Fruit fly (Drosophila melanogaster): Measurements from ENCODE around the gene fng.

The fng gene

DNA sequence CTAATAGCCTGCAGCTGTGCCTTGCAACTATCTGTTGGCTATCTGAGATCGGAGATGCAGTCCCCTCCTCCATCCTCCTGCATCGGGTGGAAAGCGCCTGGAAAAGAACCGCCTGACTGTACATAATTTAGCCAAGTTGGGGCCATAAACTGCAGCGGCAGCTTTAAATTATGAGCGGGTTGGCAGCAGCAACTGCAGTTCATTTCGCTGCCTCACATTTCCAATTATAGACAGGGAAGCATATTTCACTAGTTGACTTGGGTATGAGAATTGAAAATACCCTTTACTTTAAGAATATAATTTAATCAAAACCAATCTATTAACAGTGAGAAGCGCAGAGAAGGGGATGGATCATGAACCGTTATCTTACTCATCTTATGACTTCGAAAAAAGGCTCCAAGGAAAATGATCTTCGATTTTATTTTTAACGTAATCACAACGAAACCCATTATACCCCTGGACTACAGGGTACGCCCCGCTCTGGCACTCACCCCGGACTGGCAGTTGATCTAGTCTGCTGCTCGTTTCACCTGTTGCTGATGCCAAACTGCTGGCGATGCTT, 26.2 kb downstream of the fng start (continued):
- TF ChIP-seq CG10979 (tag; optimal IDR thresholded peaks at IDR 0.05) (peak; percentile 73), chinmo (GFP tag; IDR thresholded peaks at IDR 0.05; ENCODE audit: partially characterized antibody) (no peak), bigmax (GFP tag; optimal IDR thresholded peaks at IDR 0.05) (no peak), disco-r (GFP tag; optimal IDR thresholded peaks at IDR 0.05) (no peak), Sin3A (optimal IDR thresholded peaks at IDR 0.05) (no peak), Dip3 (GFP tag; optimal IDR thresholded peaks at IDR 0.05) (no peak), ac (GFP tag; optimal IDR thresholded peaks at IDR 0.05) (peak; percentile 57), CG14710 (tag; optimal IDR thresholded peaks at IDR 0.05) (peak; percentile 61), CG11398 (GFP tag; optimal IDR thresholded peaks at IDR 0.05) (peak; percentile 18), HmgZ (tag; optimal IDR thresholded peaks at IDR 0.05) (no peak), CG10462 (GFP tag; optimal IDR thresholded peaks at IDR 0.05) (peak; percentile 10), CG17802 (tag; optimal IDR thresholded peaks at IDR 0.05) (no peak), Hand (GFP tag; optimal IDR thresholded peaks at IDR 0.05) (no peak), CG17361 (GFP tag; IDR thresholded peaks at IDR 0.05) (peak; percentile 33; the same call in 1 of the 3 replicates), CG5245 (GFP tag; optimal IDR thresholded peaks at IDR 0.05) (peak; percentile 28), CG14965 (GFP tag; optimal IDR thresholded peaks at IDR 0.05; ENCODE audit: borderline replicate concordance) (no peak), klu (GFP tag; IDR thresholded peaks at IDR 0.05) (no peak), cas (GFP tag; IDR thresholded peaks at IDR 0.05) (no peak), CG3847 (GFP tag; IDR thresholded peaks at IDR 0.05) (no peak), crc (GFP tag; optimal IDR thresholded peaks at IDR 0.05) (no peak), CG7839 (tag; optimal IDR thresholded peaks at IDR 0.05) (peak; percentile 54), CG18011 (GFP tag; optimal IDR thresholded peaks at IDR 0.05) (no peak), CG13287 (GFP tag; IDR thresholded peaks at IDR 0.05; ENCODE audit: partially characterized antibody) (no peak), CG11247 (GFP tag; IDR thresholded peaks at IDR 0.05) (no peak), Dek (tag; optimal IDR thresholded peaks at IDR 0.05) (no peak), gce (GFP tag; IDR thresholded peaks at IDR 0.05) (no peak), CG31388 (GFP tag; optimal IDR thresholded peaks at IDR 0.05) (no peak), CG11695 (GFP tag; IDR thresholded peaks at IDR 0.05) (peak; percentile 43; the same call in 1 of the 3 replicates), odd (GFP tag; optimal IDR thresholded peaks at IDR 0.05) (no peak), ase (GFP tag; IDR thresholded peaks at IDR 0.05) (no peak), nerfin-2 (GFP tag; IDR thresholded peaks at IDR 0.05; ENCODE audit: partially characterized antibody) (no peak), tin (GFP tag; optimal IDR thresholded peaks at IDR 0.05) (peak; percentile 50), CG6654 (GFP tag; optimal IDR thresholded peaks at IDR 0.05) (no peak), Dbx (GFP tag; IDR thresholded peaks at IDR 0.05) (no peak), CG9876 (GFP tag; optimal IDR thresholded peaks at IDR 0.05) (no peak), Oli (tag; optimal IDR thresholded peaks at IDR 0.05) (peak; percentile 60), z (GFP tag; IDR thresholded peaks at IDR 0.05) (no peak), CG13624 (GFP tag; optimal IDR thresholded peaks at IDR 0.05) (no peak), gsb-n (tag; optimal IDR thresholded peaks at IDR 0.05) (peak; percentile 54), tna (GFP tag; IDR thresholded peaks at IDR 0.05; ENCODE audit: partially characterized antibody) (no peak), CG14014 (GFP tag; IDR thresholded peaks at IDR 0.05) (no peak), yki (optimal IDR thresholded peaks at IDR 0.05) (no peak), Neu2 (GFP tag; optimal IDR thresholded peaks at IDR 0.05; ENCODE audit: borderline replicate concordance) (no peak), CG1832 (GFP tag; optimal IDR thresholded peaks at IDR 0.05) (no peak), HmgD (GFP tag; optimal IDR thresholded peaks at IDR 0.05) (no peak), aop (GFP tag; IDR thresholded peaks at IDR 0.05) (no peak), CG15073 (GFP tag; optimal IDR thresholded peaks at IDR 0.05) (no peak), CG10543 (GFP tag; optimal IDR thresholded peaks at IDR 0.05) (no peak), CG6272 (GFP tag; IDR thresholded peaks at IDR 0.05) (no peak), CG15011 (GFP tag; optimal IDR thresholded peaks at IDR 0.05) (no peak), NfI (GFP tag; optimal IDR thresholded peaks at IDR 0.05) (no peak), H15 (GFP tag; IDR thresholded peaks at IDR 0.05) (no peak)

All from whole organism, embryonic.